Worm (Caenorhabditis elegans): ENCODE data around the gene emg-1.

The emg-1 gene

ce11 chrIII:10621208-10621607, 28.1 kb upstream of the emg-1 start, which contains the start of the genes lron-10 and hpr-9:
lron-10 (minus strand) TSS chrIII:10621369.
hpr-9 (plus strand) TSS chrIII:10621551.
- TF ChIP-seq hmg-11 (tag; optimal IDR thresholded peaks at IDR 0.05): peak; percentile 39
- peak; percentile 78 for TF ChIP-seq nfya-1 (tag; optimal IDR thresholded peaks at IDR 0.05; ENCODE audit: insufficient read depth)
- no peak for TF ChIP-seq ztf-11 (tag; optimal IDR thresholded peaks at IDR 0.05)
- TF ChIP-seq nhr-76 (tag; optimal IDR thresholded peaks at IDR 0.05): peak; percentile 7
- TF ChIP-seq R02D3.7 (tag; optimal IDR thresholded peaks at IDR 0.05): peak; percentile 12
- peak; percentile 36 for TF ChIP-seq ama-1 (optimal IDR thresholded peaks at IDR 0.05)
- TF ChIP-seq lin-15B (tag; optimal IDR thresholded peaks at IDR 0.05): peak; percentile 67
- TF ChIP-seq nhr-23 (tag; optimal IDR thresholded peaks at IDR 0.05): peak; percentile 95
- TF ChIP-seq elt-2 (tag; optimal IDR thresholded peaks at IDR 0.05): peak; percentile 25
- TF ChIP-seq pha-4 (tag; optimal IDR thresholded peaks at IDR 0.05): peak; percentile 65
- no peak for TF ChIP-seq mdl-1 (tag; optimal IDR thresholded peaks at IDR 0.05)
- peak; percentile 51 for TF ChIP-seq egl-5 (tag; optimal IDR thresholded peaks at IDR 0.05)
- peak; percentile 19 for TF ChIP-seq snpc-4 (tag; optimal IDR thresholded peaks at IDR 0.05)
- TF ChIP-seq nhr-25 (tag; optimal IDR thresholded peaks at IDR 0.05): peak; percentile 24
- no peak for TF ChIP-seq nhr-67 (tag; optimal IDR thresholded peaks at IDR 0.05)
- TF ChIP-seq lin-39 (tag; optimal IDR thresholded peaks at IDR 0.05): peak; percentile 39
- TF ChIP-seq pqm-1 (tag; optimal IDR thresholded peaks at IDR 0.05): peak; percentile 2
- peak; percentile 94 for TF ChIP-seq nhr-43 (tag; optimal IDR thresholded peaks at IDR 0.05; ENCODE audit: poor library complexity, severe bottlenecking)
- TF ChIP-seq ceh-28 (tag; optimal IDR thresholded peaks at IDR 0.05): peak; percentile 53
- peak; percentile 62 for TF ChIP-seq lsy-12 (tag; optimal IDR thresholded peaks at IDR 0.05)
- TF ChIP-seq zag-1 (tag; optimal IDR thresholded peaks at IDR 0.05): no peak
- TF ChIP-seq mml-1 (tag; optimal IDR thresholded peaks at IDR 0.05): no peak
- peak; percentile 49 for TF ChIP-seq tbx-2 (tag; optimal IDR thresholded peaks at IDR 0.05)
- TF ChIP-seq unc-39 (tag; optimal IDR thresholded peaks at IDR 0.05): no peak
- no peak for TF ChIP-seq ceh-82 (tag; optimal IDR thresholded peaks at IDR 0.05)
- peak; percentile 4 for TF ChIP-seq skn-1 (tag; optimal IDR thresholded peaks at IDR 0.05)
- no peak for TF ChIP-seq fkh-2 (tag; optimal IDR thresholded peaks at IDR 0.05)
- peak; percentile 25 for TF ChIP-seq unc-62 (GFP tag; optimal IDR thresholded peaks at IDR 0.05)

DNA sequence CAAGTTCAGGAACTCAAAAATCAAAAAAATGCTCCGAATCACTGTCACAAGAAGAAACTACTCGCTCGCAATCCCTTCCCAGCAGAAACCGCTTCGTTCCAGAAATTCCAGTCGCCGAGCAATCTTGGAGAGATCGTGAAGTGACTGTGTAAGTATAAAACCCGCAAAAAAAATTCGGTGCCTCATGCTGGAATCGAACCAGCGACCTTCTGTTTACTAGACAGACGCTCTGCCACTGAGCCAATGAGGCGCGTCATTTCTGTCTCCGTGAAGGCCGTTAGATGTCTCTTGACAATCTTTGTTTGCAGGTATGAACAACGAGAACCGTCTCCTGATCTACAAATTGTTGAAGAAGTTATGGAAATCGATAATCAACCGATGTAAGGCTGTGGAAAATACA, 24.8 kb upstream of the emg-1 start:
- TF ChIP-seq ztf-11 (tag; optimal IDR thresholded peaks at IDR 0.05) (no peak), ztf-4 (tag; optimal IDR thresholded peaks at IDR 0.05) (no peak), aly-2 (tag; optimal IDR thresholded peaks at IDR 0.05) (no peak), tbx-2 (tag; optimal IDR thresholded peaks at IDR 0.05) (no peak), elt-2 (tag; optimal IDR thresholded peaks at IDR 0.05) (peak; percentile 6), egl-5 (tag; optimal IDR thresholded peaks at IDR 0.05) (no peak), pqm-1 (tag; optimal IDR thresholded peaks at IDR 0.05) (no peak), skn-1 (tag; optimal IDR thresholded peaks at IDR 0.05) (no peak), lin-39 (tag; optimal IDR thresholded peaks at IDR 0.05) (peak; percentile 9), nfya-1 (tag; optimal IDR thresholded peaks at IDR 0.05; ENCODE audit: insufficient read depth) (peak; percentile 53), R02D3.7 (tag; optimal IDR thresholded peaks at IDR 0.05) (no peak), lsy-12 (tag; optimal IDR thresholded peaks at IDR 0.05) (peak; percentile 59), nhr-25 (tag; optimal IDR thresholded peaks at IDR 0.05) (peak; percentile 19), nhr-43 (tag; optimal IDR thresholded peaks at IDR 0.05; ENCODE audit: poor library complexity, severe bottlenecking) (peak; percentile 26), pha-4 (tag; optimal IDR thresholded peaks at IDR 0.05) (peak; percentile 61), nhr-23 (tag; optimal IDR thresholded peaks at IDR 0.05) (peak; percentile 4), hmg-11 (tag; optimal IDR thresholded peaks at IDR 0.05) (peak; percentile 60)

- peak; percentile 39 for TF ChIP-seq pqm-1 (tag; optimal IDR thresholded peaks at IDR 0.05)
- TF ChIP-seq nfya-1 (tag; optimal IDR thresholded peaks at IDR 0.05; ENCODE audit: insufficient read depth): peak; percentile 60
- no peak for TF ChIP-seq snpc-4 (tag; optimal IDR thresholded peaks at IDR 0.05)
- no peak for TF ChIP-seq lin-39 (tag; optimal IDR thresholded peaks at IDR 0.05)
- no peak for TF ChIP-seq nhr-11 (tag; optimal IDR thresholded peaks at IDR 0.05)
- TF ChIP-seq sea-2 (GFP tag; optimal IDR thresholded peaks at IDR 0.05): no peak
- TF ChIP-seq egl-5 (tag; optimal IDR thresholded peaks at IDR 0.05): no peak
- no peak for TF ChIP-seq eor-1 (tag; optimal IDR thresholded peaks at IDR 0.05)
- TF ChIP-seq nhr-25 (tag; optimal IDR thresholded peaks at IDR 0.05): no peak
- no peak for TF ChIP-seq nhr-67 (tag; optimal IDR thresholded peaks at IDR 0.05)
- TF ChIP-seq nhr-43 (tag; optimal IDR thresholded peaks at IDR 0.05; ENCODE audit: poor library complexity, severe bottlenecking): peak; percentile 22
- no peak for TF ChIP-seq fkh-10 (GFP tag; optimal IDR thresholded peaks at IDR 0.05)
- TF ChIP-seq fos-1 (tag; optimal IDR thresholded peaks at IDR 0.05): no peak
- TF ChIP-seq unc-39 (tag; optimal IDR thresholded peaks at IDR 0.05): no peak
- no peak for TF ChIP-seq daf-12 (tag; optimal IDR thresholded peaks at IDR 0.05)
- no peak for TF ChIP-seq skn-1 (tag; optimal IDR thresholded peaks at IDR 0.05)
- peak; percentile 52 for TF ChIP-seq elt-2 (tag; optimal IDR thresholded peaks at IDR 0.05)
- TF ChIP-seq nhr-23 (tag; optimal IDR thresholded peaks at IDR 0.05): peak; percentile 16
- no peak for TF ChIP-seq ztf-4 (tag; optimal IDR thresholded peaks at IDR 0.05)
- no peak for TF ChIP-seq nhr-76 (tag; optimal IDR thresholded peaks at IDR 0.05)
- no peak for TF ChIP-seq lin-15B (tag; optimal IDR thresholded peaks at IDR 0.05)
- no peak for TF ChIP-seq elt-3 (tag; optimal IDR thresholded peaks at IDR 0.05)
- TF ChIP-seq hmg-11 (tag; optimal IDR thresholded peaks at IDR 0.05): peak; percentile 76
- no peak for TF ChIP-seq jun-1 (tag; optimal IDR thresholded peaks at IDR 0.05)
- TF ChIP-seq fkh-2 (tag; optimal IDR thresholded peaks at IDR 0.05): no peak
- no peak for TF ChIP-seq aly-2 (tag; optimal IDR thresholded peaks at IDR 0.05)
- no peak for TF ChIP-seq nhr-28 (tag; optimal IDR thresholded peaks at IDR 0.05)
- TF ChIP-seq ama-1 (optimal IDR thresholded peaks at IDR 0.05): no peak
- no peak for TF ChIP-seq egl-27 (tag; optimal IDR thresholded peaks at IDR 0.05)
- TF ChIP-seq zag-1 (tag; optimal IDR thresholded peaks at IDR 0.05): no peak
- TF ChIP-seq mdl-1 (tag; optimal IDR thresholded peaks at IDR 0.05): peak; percentile 30
- TF ChIP-seq lsy-12 (tag; optimal IDR thresholded peaks at IDR 0.05): no peak
- TF ChIP-seq tbx-2 (tag; optimal IDR thresholded peaks at IDR 0.05): no peak
- TF ChIP-seq unc-62 (GFP tag; optimal IDR thresholded peaks at IDR 0.05): no peak
- TF ChIP-seq pha-4 (tag; optimal IDR thresholded peaks at IDR 0.05): peak; percentile 71
- no peak for TF ChIP-seq R02D3.7 (tag; optimal IDR thresholded peaks at IDR 0.05)
Observed at ce11 chrIII:10628360-10628759, 21.0 kb upstream of the emg-1 start.

Measured in whole organism, L3 larva.